Worm (Caenorhabditis elegans) whole organism, late embryonic: ENCODE results near the gene mlc-7.

Source experiments
- C38D4.7 ChIP-seq: fragments of 200-800 bp; sonication (Bioruptor generic); optimal IDR thresholded peaks from 2 replicates; lab custom pipeline; 2018; ENCODE audit warnings: mild to moderate bottlenecking, missing genetic modification characterization, moderate library complexity, missing compliant biosample characterization
- F13H6.1 ChIP-seq: sonication (generic microtip); optimal IDR thresholded peaks from 2 replicates; lab custom pipeline; 2016; ENCODE audit warnings: missing genetic modification characterization, missing compliant biosample characterization
- T23F11.4 ChIP-seq: fragments of 200-800 bp; sonication (Bioruptor generic); optimal IDR thresholded peaks from 2 replicates; lab custom pipeline; 2018; ENCODE audit warnings: mild to moderate bottlenecking, missing genetic modification characterization, missing compliant biosample characterization
- Y22D7AL.16 ChIP-seq: sonication (generic microtip); optimal IDR thresholded peaks from 2 replicates; lab custom pipeline; 2016; ENCODE audit warnings: missing genetic modification characterization, missing compliant biosample characterization
- ceh-31 ChIP-seq: sonication (generic microtip); optimal IDR thresholded peaks from 2 replicates; lab custom pipeline; 2016; ENCODE audit warnings: missing genetic modification characterization, missing compliant biosample characterization
- ceh-34 ChIP-seq: sonication (generic microtip); optimal IDR thresholded peaks from 2 replicates; lab custom pipeline; 2016; ENCODE audit warnings: mild to moderate bottlenecking, missing genetic modification characterization, missing compliant biosample characterization
- ceh-45 ChIP-seq: fragments of 200-800 bp; sonication (Bioruptor generic); IDR thresholded peaks from 2 replicates; pipeline ENCODE4 v1.3.6; 2022; ENCODE audit warnings: missing genetic modification reagents, missing genetic modification characterization, missing compliant biosample characterization
- dve-1 ChIP-seq: sonication (generic microtip); optimal IDR thresholded peaks from 2 replicates; lab custom pipeline; 2017; ENCODE audit warnings: antibody characterized with exemption, mild to moderate bottlenecking, missing genetic modification characterization, missing compliant biosample characterization
- elt-2 ChIP-seq: sonication (generic microtip); optimal IDR thresholded peaks from 2 replicates; lab custom pipeline; 2016; ENCODE audit warnings: missing genetic modification reagents, missing genetic modification characterization, missing compliant biosample characterization
- elt-4 ChIP-seq: sonication (generic microtip); optimal IDR thresholded peaks from 2 replicates; lab custom pipeline; 2016; ENCODE audit warnings: missing genetic modification characterization, missing compliant biosample characterization
- ets-4 ChIP-seq: sonication (generic microtip); optimal IDR thresholded peaks from 2 replicates; lab custom pipeline; 2016; ENCODE audit warnings: missing genetic modification characterization, missing compliant biosample characterization
- eyg-1 ChIP-seq: sonication (generic microtip); optimal IDR thresholded peaks from 2 replicates; lab custom pipeline; 2016; ENCODE audit warnings: missing genotype, missing genetic modification characterization, missing compliant biosample characterization
- fkh-10 ChIP-seq: fragments of 150-350 bp; optimal IDR thresholded peaks from 2 replicates; lab custom pipeline; 2014; ENCODE audit warnings: missing biosample characterization, missing genetic modification reagents, missing genetic modification characterization
- fkh-6 ChIP-seq: sonication (generic microtip); optimal IDR thresholded peaks from 2 replicates; lab custom pipeline; 2016; ENCODE audit warnings: missing genetic modification characterization, missing compliant biosample characterization
- gmeb-2 ChIP-seq: sonication (generic microtip); optimal IDR thresholded peaks from 2 replicates; lab custom pipeline; 2016; ENCODE audit warnings: missing genetic modification characterization, inconsistent platforms, missing compliant biosample characterization
- hlh-13 ChIP-seq: fragments of 200-800 bp; sonication (Bioruptor generic); optimal IDR thresholded peaks from 2 replicates; lab custom pipeline; 2018; ENCODE audit warnings: mild to moderate bottlenecking, missing genetic modification characterization, missing compliant biosample characterization
- hlh-30 ChIP-seq: sonication (generic microtip); optimal IDR thresholded peaks from 2 replicates; lab custom pipeline; 2017; ENCODE audit warnings: antibody characterized with exemption, missing genetic modification characterization, missing compliant biosample characterization; ENCODE audit not compliant: insufficient read depth
- hlh-6 ChIP-seq: sonication (generic microtip); optimal IDR thresholded peaks from 2 replicates; lab custom pipeline; 2016; ENCODE audit warnings: missing genotype, missing genetic modification characterization, missing compliant biosample characterization
- hlh-8 ChIP-seq: sonication (generic microtip); optimal IDR thresholded peaks from 2 replicates; lab custom pipeline; 2016; ENCODE audit warnings: missing genotype, missing genetic modification characterization, missing compliant biosample characterization
- lim-6 ChIP-seq: sonication (generic microtip); optimal IDR thresholded peaks from 2 replicates; lab custom pipeline; 2016; ENCODE audit warnings: missing genetic modification characterization, missing compliant biosample characterization
- lin-11 ChIP-seq: fragments of 200-800 bp; sonication (Bioruptor generic); optimal IDR thresholded peaks from 2 replicates; lab custom pipeline; 2018; ENCODE audit warnings: mild to moderate bottlenecking, missing genetic modification characterization, missing compliant biosample characterization
- madf-2 ChIP-seq: sonication (generic microtip); optimal IDR thresholded peaks from 2 replicates; lab custom pipeline; 2017; ENCODE audit warnings: missing genetic modification characterization, missing compliant biosample characterization
- mec-3 ChIP-seq: sonication (generic microtip); optimal IDR thresholded peaks from 2 replicates; lab custom pipeline; 2016; ENCODE audit warnings: borderline replicate concordance, missing genetic modification characterization, missing compliant biosample characterization
- nfya-1 ChIP-seq: sonication (generic microtip); optimal IDR thresholded peaks from 2 replicates; lab custom pipeline; 2017; ENCODE audit warnings: missing genetic modification characterization, mild to moderate bottlenecking, missing compliant biosample characterization, antibody characterized with exemption, moderate library complexity
- nhr-11 ChIP-seq: fragments of 150-350 bp; optimal IDR thresholded peaks from 2 replicates; lab custom pipeline; 2014; ENCODE audit warnings: missing biosample characterization, missing genetic modification characterization
- npax-4 ChIP-seq: sonication (generic microtip); optimal IDR thresholded peaks from 2 replicates; lab custom pipeline; 2016; ENCODE audit warnings: missing genetic modification characterization, missing compliant biosample characterization
- pat-9 ChIP-seq: fragments of 200-800 bp; sonication (Bioruptor generic); optimal IDR thresholded peaks from 2 replicates; lab custom pipeline; 2018; ENCODE audit warnings: mild to moderate bottlenecking, missing genetic modification characterization, moderate library complexity, missing compliant biosample characterization
- pax-1 ChIP-seq: fragments of 150-350 bp; optimal IDR thresholded peaks from 2 replicates; lab custom pipeline; 2014; ENCODE audit warnings: missing biosample characterization, missing genetic modification characterization
- pha-2 ChIP-seq: sonication (generic microtip); optimal IDR thresholded peaks from 2 replicates; lab custom pipeline; 2017; ENCODE audit warnings: mild to moderate bottlenecking, missing genetic modification characterization, missing compliant biosample characterization
- pha-4 ChIP-seq: fragments of 150-350 bp; optimal IDR thresholded peaks from 2 replicates; lab custom pipeline; 2018; ENCODE audit warnings: missing biosample characterization, missing genetic modification reagents, missing genetic modification characterization
- pqm-1 ChIP-seq: sonication (generic microtip); optimal IDR thresholded peaks from 2 replicates; lab custom pipeline; 2016; ENCODE audit warnings: missing genetic modification characterization, missing compliant biosample characterization
- pros-1 ChIP-seq: fragments of 150-350 bp; optimal IDR thresholded peaks from 2 replicates; lab custom pipeline; 2014; ENCODE audit warnings: missing biosample characterization, missing genetic modification reagents, missing genetic modification characterization
- ref-2 ChIP-seq: sonication (generic microtip); optimal IDR thresholded peaks from 2 replicates; lab custom pipeline; 2016; ENCODE audit warnings: missing genetic modification characterization, missing compliant biosample characterization
- sdc-2 ChIP-seq: sonication (generic microtip); optimal IDR thresholded peaks from 2 replicates; lab custom pipeline; 2016; ENCODE audit warnings: missing genotype, missing genetic modification characterization, missing compliant biosample characterization
- sox-2 ChIP-seq: fragments of 200-800 bp; sonication (Bioruptor generic); IDR thresholded peaks from 2 replicates; pipeline ENCODE4 v1.3.6; 2022; ENCODE audit warnings: missing genetic modification reagents, missing genetic modification characterization, missing compliant biosample characterization
- sox-4 ChIP-seq: sonication (generic microtip); optimal IDR thresholded peaks from 2 replicates; lab custom pipeline; 2017; ENCODE audit warnings: mild to moderate bottlenecking, missing genetic modification characterization, inconsistent platforms, missing compliant biosample characterization
- syd-9 ChIP-seq: sonication (generic microtip); optimal IDR thresholded peaks from 2 replicates; lab custom pipeline; 2016; ENCODE audit warnings: mild to moderate bottlenecking, missing genetic modification characterization, moderate library complexity, missing compliant biosample characterization
- ttx-3 ChIP-seq: sonication (generic microtip); optimal IDR thresholded peaks from 2 replicates; lab custom pipeline; 2016; ENCODE audit warnings: missing genetic modification reagents, missing genetic modification characterization, missing compliant biosample characterization
- unc-42 ChIP-seq: sonication (generic microtip); optimal IDR thresholded peaks from 2 replicates; lab custom pipeline; 2016; ENCODE audit warnings: missing genotype, missing genetic modification characterization, missing compliant biosample characterization
- unc-86 ChIP-seq: sonication (generic microtip); optimal IDR thresholded peaks from 2 replicates; lab custom pipeline; 2016; ENCODE audit warnings: missing genetic modification characterization, missing compliant biosample characterization
- zip-5 ChIP-seq: sonication (generic microtip); optimal IDR thresholded peaks from 2 replicates; lab custom pipeline; 2016; ENCODE audit warnings: missing genetic modification characterization, missing compliant biosample characterization
- ztf-16 ChIP-seq: sonication (generic microtip); optimal IDR thresholded peaks from 2 replicates; lab custom pipeline; 2017; ENCODE audit warnings: missing genetic modification characterization, missing compliant biosample characterization

mlc-7 gene

DNA sequence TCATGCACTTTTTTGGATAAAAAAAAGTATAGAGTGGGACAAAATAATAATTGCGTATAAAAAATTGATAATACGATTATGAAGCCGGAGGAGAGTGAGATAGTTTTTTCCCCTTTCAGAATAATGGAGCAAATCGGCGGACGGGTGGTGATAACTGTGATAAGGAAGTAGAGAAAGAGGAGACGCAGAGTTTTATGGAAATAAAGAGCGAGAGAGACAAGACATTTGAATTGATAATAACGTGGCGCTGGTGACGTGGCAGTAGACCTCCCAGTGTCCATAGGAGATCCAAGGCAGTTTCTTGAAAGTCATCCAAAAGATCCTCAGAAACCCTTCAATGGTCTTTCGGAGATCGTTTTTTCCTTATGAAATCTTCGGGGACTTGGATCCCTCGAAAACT is 17.4 kb upstream of the mlc-7 start:
- TF ChIP-seq ceh-34 (tag; lab: Kevin White, UChicago) (no peak), elt-2 (peak; percentile 79), lim-6 (no peak)

- TF ChIP-seq gmeb-2 (no peak), lin-11 (no peak), C38D4.7 (no peak), hlh-6 (tag; lab: Kevin White, UChicago) (no peak), pax-1 (tag; lab: Kevin White, UChicago) (no peak), pha-4 (no peak)
- TF ChIP-seq, all 69 proteins: peak for 0
These were observed 16.2 kb upstream of the mlc-7 start, which contains the start of gene W06F12.3 for ce11 chrIII:13735008-13735407. TSS of gene W06F12.3 (plus strand) at chrIII:13735030.

DNA sequence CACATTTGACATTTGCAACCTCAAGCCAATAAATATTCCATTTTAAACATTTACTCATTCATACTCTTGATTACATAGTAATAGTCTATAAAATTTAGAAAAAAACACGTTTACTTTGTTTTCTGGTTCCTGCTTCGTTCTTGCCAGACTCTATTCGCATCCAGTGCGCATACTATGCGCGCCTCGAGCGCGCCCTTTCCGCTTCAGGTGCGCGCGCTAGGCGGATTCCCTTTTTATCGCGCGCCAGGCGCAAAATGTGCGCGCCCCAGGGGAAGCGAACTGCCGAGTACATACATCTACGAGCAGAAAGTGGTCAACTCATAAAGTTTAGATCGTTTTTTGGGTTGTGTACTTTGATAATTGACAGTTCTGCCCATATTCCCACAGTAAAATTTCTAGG is 9.8 kb upstream of the mlc-7 start:
- TF ChIP-seq pros-1 (no peak), pha-4 (no peak), gmeb-2 (no peak), hlh-30 (tag; lab: Kevin White, UChicago) (no peak), Y22D7AL.16 (tag; lab: Kevin White, UChicago) (no peak), sox-4 (tag; lab: Kevin White, UChicago) (no peak), sox-2 (GFP tag; lab: Robert Waterston, UW) (no peak), eyg-1 (tag; lab: Kevin White, UChicago) (no peak), T23F11.4 (GFP tag; lab: Kevin White, UChicago) (no peak), nfya-1 (tag; lab: Kevin White, UChicago) (no peak), F13H6.1 (no peak)

- no peak for TF ChIP-seq hlh-13 (GFP tag; lab: Kevin White, UChicago)
- no peak for TF ChIP-seq ceh-45
These were observed 9.2 kb upstream of the mlc-7 start for ce11 chrIII:13742028-13742427.

ce11 chrIII:13743922-13744321 is 7.3 kb upstream of the mlc-7 start, which contains the start of gene tyr-2:
TSS of gene tyr-2 (plus strand) at chrIII:13744222.
- TF ChIP-seq gmeb-2 (no peak), pat-9 (no peak), C38D4.7 (no peak), nfya-1 (tag; lab: Kevin White, UChicago) (no peak), sdc-2 (tag; lab: Kevin White, UChicago) (no peak), nhr-11 (tag; lab: Kevin White, UChicago) (no peak), lin-11 (no peak), pha-4 (no peak), dve-1 (no peak), F13H6.1 (no peak), pha-2 (tag; lab: Kevin White, UChicago) (no peak), mec-3 (no peak), ceh-34 (tag; lab: Kevin White, UChicago) (no peak), unc-86 (tag; lab: Kevin White, UChicago) (no peak), madf-2 (tag; lab: Kevin White, UChicago) (no peak), ceh-31 (no peak), ref-2 (no peak), zip-5 (tag; lab: Kevin White, UChicago) (no peak)

DNA sequence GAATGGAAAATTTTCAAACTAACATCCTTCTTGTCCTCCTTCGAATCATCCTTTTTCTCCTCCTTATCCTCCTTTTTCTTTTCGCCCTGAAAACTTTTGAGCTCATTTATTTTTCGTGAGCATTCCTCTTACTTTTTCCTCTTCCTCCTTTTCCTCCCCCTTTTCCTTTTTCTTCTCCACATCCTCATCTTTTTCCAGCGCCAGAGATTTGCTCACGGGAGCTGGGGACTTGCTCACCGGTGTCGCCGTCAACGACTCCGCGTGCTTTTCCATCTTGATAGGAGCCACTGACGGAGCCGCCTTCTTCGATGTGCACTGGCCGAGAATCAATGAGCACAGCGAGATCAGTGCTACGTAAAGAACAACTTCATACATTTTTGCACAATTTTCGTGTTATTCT is 2.9 kb upstream of the mlc-7 start, which contains the start of gene K08E3.2:
K08E3.2 (minus strand) TSS at position 375 of the 400 bp plus-strand sequence.
- no peak for TF ChIP-seq hlh-8
- TF ChIP-seq F13H6.1: no peak
- TF ChIP-seq pat-9: no peak
- TF ChIP-seq ztf-16 (tag; lab: Kevin White, UChicago): no peak
- no peak for TF ChIP-seq syd-9 (tag; lab: Kevin White, UChicago)
- no peak for TF ChIP-seq T23F11.4 (GFP tag; lab: Kevin White, UChicago)
- no peak for TF ChIP-seq fkh-10 (GFP tag; lab: Kevin White, UChicago)
- no peak for TF ChIP-seq hlh-6 (tag; lab: Kevin White, UChicago)
- no peak for TF ChIP-seq ttx-3 (tag; lab: Kevin White, UChicago)
- no peak for TF ChIP-seq npax-4
- TF ChIP-seq hlh-30 (tag; lab: Kevin White, UChicago): no peak
- TF ChIP-seq unc-42: no peak
- no peak for TF ChIP-seq pqm-1 (tag; lab: Kevin White, UChicago)
- TF ChIP-seq ets-4 (tag; lab: Kevin White, UChicago): no peak
- no peak for TF ChIP-seq ref-2
- TF ChIP-seq lin-11: no peak
- TF ChIP-seq fkh-6 (tag; lab: Kevin White, UChicago): no peak
- TF ChIP-seq elt-4 (tag; lab: Kevin White, UChicago): no peak
- TF ChIP-seq mec-3: no peak
